Fruit fly (Drosophila melanogaster) S2 (cell line): ENCODE measurements around the gene CG34269.

Experiments
- CG8478 ChIP-seq: fragments of >200 bp; optimal IDR thresholded peaks from 2 replicates; lab custom pipeline; 2018
- CTCF ChIP-seq, 2 experiments: fragments of >200 bp; optimal IDR thresholded peaks; 2 replicates each; lab custom pipeline; 2018

CG34269 gene

dm6 chr3L:561117-561516 lies 33.0 kb downstream of the CG34269 start:
- TF ChIP-seq CTCF (optimal IDR thresholded peaks at IDR 0.05; lab: Kevin White, UChicago) = no peak
- no peak for TF ChIP-seq CG8478

- no peak for TF ChIP-seq CG8478
- no peak for TF ChIP-seq CTCF (optimal IDR thresholded peaks at IDR 0.05; lab: Kevin White, UChicago)
Measured at dm6 chr3L:561772-562454, 33.8 kb downstream of the CG34269 start.

- TF ChIP-seq CG8478 (no peak), CTCF (optimal IDR thresholded peaks at IDR 0.05; lab: Kevin White, UChicago) (no peak)
Measured at dm6 chr3L:563002-563627, 35.0 kb downstream of the CG34269 start.

- no peak for TF ChIP-seq CTCF (optimal IDR thresholded peaks at IDR 0.05; lab: Kevin White, UChicago)
- no peak for TF ChIP-seq CG8478
Measured at dm6 chr3L:563951-564350, 35.8 kb downstream of the CG34269 start.

dm6 chr3L:565561-565960 lies 37.4 kb downstream of the CG34269 start:
- TF ChIP-seq CG8478 (no peak), CTCF (optimal IDR thresholded peaks at IDR 0.05; lab: Kevin White, UChicago) (no peak)

dm6 chr3L:565964-566627 lies 38.0 kb downstream of the CG34269 start:
- TF ChIP-seq CG8478 = no peak
- TF ChIP-seq CTCF (optimal IDR thresholded peaks at IDR 0.05; lab: Kevin White, UChicago) = no peak

- no peak for TF ChIP-seq CTCF (optimal IDR thresholded peaks at IDR 0.05; lab: Kevin White, UChicago)
- no peak for TF ChIP-seq CG8478
Measured at dm6 chr3L:572940-573339, 44.8 kb downstream of the CG34269 start.
